Worm (Caenorhabditis elegans): ENCODE results near the gene wbp-2.

wbp-2 gene

ce11 chrII:9305575-9305974 lies 24.0 kb upstream of the wbp-2 start:
- TF ChIP-seq unc-55 (GFP tag; optimal IDR thresholded peaks at IDR 0.05) (peak; percentile 48), nhr-25 (tag; optimal IDR thresholded peaks at IDR 0.05) (no peak), lsy-2 (tag; optimal IDR thresholded peaks at IDR 0.05) (peak in 1 of 2 experiments; percentile 15), sma-9 (GFP tag; optimal IDR thresholded peaks at IDR 0.05) (peak; percentile 32), sma-9 (tag; optimal IDR thresholded peaks at IDR 0.05) (no peak)

ce11 chrII:9306835-9307234 lies 22.7 kb upstream of the wbp-2 start:
- TF ChIP-seq unc-55 (GFP tag; optimal IDR thresholded peaks at IDR 0.05) (peak; percentile 2), skn-1 (tag; optimal IDR thresholded peaks at IDR 0.05) (no peak), lsy-2 (tag; optimal IDR thresholded peaks at IDR 0.05) (peak in 1 of 2 experiments; percentile 59), aly-2 (tag; optimal IDR thresholded peaks at IDR 0.05) (no peak), sma-9 (GFP tag; optimal IDR thresholded peaks at IDR 0.05) (peak; percentile 46), sma-9 (tag; optimal IDR thresholded peaks at IDR 0.05) (no peak), lin-39 (tag; optimal IDR thresholded peaks at IDR 0.05) (peak; percentile 79), ceh-16 (tag; optimal IDR thresholded peaks at IDR 0.05) (no peak), zag-1 (tag; optimal IDR thresholded peaks at IDR 0.05) (peak; percentile 50), elt-1 (tag; optimal IDR thresholded peaks at IDR 0.05) (no peak), ztf-11 (tag; optimal IDR thresholded peaks at IDR 0.05) (no peak), nhr-25 (tag; optimal IDR thresholded peaks at IDR 0.05) (no peak), mdl-1 (tag; optimal IDR thresholded peaks at IDR 0.05) (no peak), nhr-11 (tag; optimal IDR thresholded peaks at IDR 0.05) (no peak), gmeb-1 (tag; optimal IDR thresholded peaks at IDR 0.05) (no peak), fos-1 (tag; optimal IDR thresholded peaks at IDR 0.05) (no peak), nhr-23 (tag; optimal IDR thresholded peaks at IDR 0.05) (no peak), lin-11 (tag; optimal IDR thresholded peaks at IDR 0.05) (no peak), elt-3 (tag; optimal IDR thresholded peaks at IDR 0.05) (no peak), mbf-1 (tag; optimal IDR thresholded peaks at IDR 0.05) (no peak), nhr-129 (tag; optimal IDR thresholded peaks at IDR 0.05) (peak; percentile 33), lin-13 (GFP tag; optimal IDR thresholded peaks at IDR 0.05) (no peak), ceh-82 (tag; optimal IDR thresholded peaks at IDR 0.05) (no peak), sem-4 (tag; optimal IDR thresholded peaks at IDR 0.05) (peak; percentile 50), R02D3.7 (tag; optimal IDR thresholded peaks at IDR 0.05) (no peak), blmp-1 (tag; optimal IDR thresholded peaks at IDR 0.05; ENCODE audit: insufficient read depth) (no peak), snpc-4 (tag; optimal IDR thresholded peaks at IDR 0.05) (no peak), nhr-6 (tag; optimal IDR thresholded peaks at IDR 0.05) (no peak), nhr-237 (tag; optimal IDR thresholded peaks at IDR 0.05) (no peak), Y55F3AM.14 (GFP tag; optimal IDR thresholded peaks at IDR 0.05) (no peak), alr-1 (tag; optimal IDR thresholded peaks at IDR 0.05) (no peak), F13H6.1 (tag; optimal IDR thresholded peaks at IDR 0.05) (peak; percentile 57), nhr-21 (tag; optimal IDR thresholded peaks at IDR 0.05) (no peak), ztf-1 (GFP tag; conservative IDR thresholded peaks at IDR 0.05) (no peak), mab-5 (tag; optimal IDR thresholded peaks at IDR 0.05) (peak; percentile 93), ztf-4 (tag; optimal IDR thresholded peaks at IDR 0.05) (peak; percentile 23), unc-39 (tag; optimal IDR thresholded peaks at IDR 0.05) (no peak), unc-62 (GFP tag; optimal IDR thresholded peaks at IDR 0.05) (peak; percentile 46), ZK546.5 (tag; optimal IDR thresholded peaks at IDR 0.05) (no peak), ama-1 (optimal IDR thresholded peaks at IDR 0.05) (no peak), C34F6.9 (tag; optimal IDR thresholded peaks at IDR 0.05) (peak; percentile 56), peb-1 (tag; optimal IDR thresholded peaks at IDR 0.05) (no peak), egl-27 (tag; optimal IDR thresholded peaks at IDR 0.05) (no peak), dmd-4 (tag; optimal IDR thresholded peaks at IDR 0.05) (no peak), nhr-10 (tag; optimal IDR thresholded peaks at IDR 0.05) (no peak), nhr-12 (tag; optimal IDR thresholded peaks at IDR 0.05) (no peak), crh-2 (tag; optimal IDR thresholded peaks at IDR 0.05) (no peak), nhr-77 (tag; optimal IDR thresholded peaks at IDR 0.05) (no peak), sma-3 (GFP tag; optimal IDR thresholded peaks at IDR 0.05) (no peak)

Measured in whole organism, L2 larva.